Worm (Caenorhabditis elegans) whole organism, L4/young adult: ENCODE results near the gene srh-298.

Source experiments
- W03F9.2 ChIP-seq: fragments of 150-350 bp; optimal IDR thresholded peaks from 2 replicates; lab custom pipeline; 2014; ENCODE audit warnings: missing biosample characterization, missing genetic modification characterization
- him-1 ChIP-seq: sonication (generic microtip); optimal IDR thresholded peaks from 2 replicates; lab custom pipeline; 2016; ENCODE audit warnings: missing genotype, missing genetic modification reagents, missing genetic modification characterization, missing compliant biosample characterization

- no peak for TF ChIP-seq him-1 (tag; lab: Kevin White, UChicago)
- no peak for TF ChIP-seq W03F9.2 (tag; lab: Kevin White, UChicago)
These were observed 35.1 kb upstream of the srh-298 start, which contains the start of gene srab-12 for ce11 chrV:17783542-17783941.
